Fruit fly (Drosophila melanogaster) whole organism, embryonic: ENCODE results near the gene RpL23A.
A peak's percentile ranks its signal among the peaks of the same experiment; 100 is the strongest.

Source experiments
- Atf3 ChIP-seq: fragments of 200-800 bp; sonication (Bioruptor generic); optimal IDR thresholded peaks from 3 replicates; lab custom pipeline; 2016; ENCODE audit warnings: missing biosample characterization, missing genetic modification characterization
- BEAF-32 ChIP-seq: fragments of 200-800 bp; sonication (Bioruptor generic); optimal IDR thresholded peaks from 3 replicates; lab custom pipeline; 2017; ENCODE audit warnings: missing biosample characterization, missing genetic modification characterization, mild to moderate bottlenecking, moderate library complexity, missing genetic modification reagents
- CG1024 ChIP-seq: fragments of 200-800 bp; sonication (Bioruptor generic); IDR thresholded peaks from 2 replicates; pipeline ENCODE4 v1.3.6; 2022; ENCODE audit warnings: missing biosample characterization, missing genetic modification characterization
- CG11398 ChIP-seq: fragments of 200-800 bp; sonication (Bioruptor generic); optimal IDR thresholded peaks from 2 replicates; lab custom pipeline; 2016; ENCODE audit warnings: missing biosample characterization, missing genetic modification characterization
- CG11696 ChIP-seq: fragments of 200-800 bp; sonication (Bioruptor generic); IDR thresholded peaks from 2 replicates; pipeline ENCODE4 v1.3.6; 2022; ENCODE audit warnings: missing biosample characterization, missing genetic modification characterization
- CG12104 ChIP-seq: fragments of 200-800 bp; sonication (Bioruptor generic); optimal IDR thresholded peaks from 3 replicates; lab custom pipeline; 2016; ENCODE audit warnings: missing biosample characterization, missing genetic modification characterization
- CG1233 ChIP-seq: fragments of 200-800 bp; sonication (Bioruptor generic); optimal IDR thresholded peaks from 4 replicates; lab custom pipeline; 2018; ENCODE audit warnings: missing biosample characterization, mild to moderate bottlenecking, missing genetic modification characterization
- CG14441 ChIP-seq: fragments of 200-800 bp; sonication (Bioruptor generic); IDR thresholded peaks from 2 replicates; pipeline ENCODE4 v1.3.6; 2022; ENCODE audit warnings: missing biosample characterization, missing genetic modification characterization
- CG14860 ChIP-seq: fragments of 200-800 bp; sonication (Bioruptor generic); IDR thresholded peaks from 3 replicates; pipeline ENCODE4 v1.3.6; 2022; ENCODE audit warnings: missing biosample characterization, missing genetic modification characterization; ENCODE audit not compliant: partially characterized antibody
- CG1602 ChIP-seq: fragments of 200-800 bp; sonication (Bioruptor generic); optimal IDR thresholded peaks from 3 replicates; lab custom pipeline; 2016; ENCODE audit warnings: missing biosample characterization, missing genetic modification characterization
- CG17186 ChIP-seq: fragments of 200-800 bp; sonication (Bioruptor generic); optimal IDR thresholded peaks from 3 replicates; lab custom pipeline; 2017; ENCODE audit warnings: missing biosample characterization, missing genetic modification reagents, missing genetic modification characterization
- CG17328 ChIP-seq: fragments of 200-800 bp; sonication (Bioruptor generic); IDR thresholded peaks from 2 replicates; pipeline ENCODE4 v1.3.6; 2022; ENCODE audit warnings: missing biosample characterization, missing genetic modification characterization
- CG32532 ChIP-seq: fragments of 200-800 bp; sonication (Bioruptor generic); IDR thresholded peaks from 2 replicates; pipeline ENCODE4 v1.3.6; 2022; ENCODE audit warnings: missing biosample characterization, missing genetic modification characterization
- CG34376 ChIP-seq: fragments of 200-800 bp; sonication (Bioruptor generic); optimal IDR thresholded peaks from 2 replicates; lab custom pipeline; 2018; ENCODE audit warnings: missing biosample characterization, mild to moderate bottlenecking, missing genetic modification characterization
- CG3838 ChIP-seq: fragments of 200-800 bp; sonication (Bioruptor generic); optimal IDR thresholded peaks from 3 replicates; lab custom pipeline; 2016; ENCODE audit warnings: missing biosample characterization, missing genetic modification characterization
- CG4404 ChIP-seq: fragments of 200-800 bp; sonication (Bioruptor generic); IDR thresholded peaks from 2 replicates; pipeline ENCODE4 v1.3.6; 2022; ENCODE audit warnings: missing biosample characterization, missing genetic modification characterization
- CG7963 ChIP-seq: fragments of 200-800 bp; sonication (Bioruptor generic); IDR thresholded peaks from 3 replicates; pipeline ENCODE4 v1.3.6; 2022; ENCODE audit warnings: missing biosample characterization, missing genetic modification characterization; ENCODE audit not compliant: partially characterized antibody
- CG8765 ChIP-seq: fragments of 200-800 bp; sonication (Bioruptor generic); IDR thresholded peaks from 2 replicates; pipeline ENCODE4 v1.3.6; 2022; ENCODE audit warnings: missing biosample characterization, missing genetic modification characterization
- CkIIα-i1 ChIP-seq: fragments of 200-800 bp; sonication (Bioruptor generic); IDR thresholded peaks from 2 replicates; pipeline ENCODE4 v1.3.6; 2022; ENCODE audit warnings: missing biosample characterization, missing genetic modification characterization
- Doc2 ChIP-seq: fragments of 200-800 bp; sonication (Bioruptor generic); IDR thresholded peaks from 2 replicates; pipeline ENCODE4 v1.3.6; 2022; ENCODE audit warnings: missing biosample characterization, missing genetic modification characterization
- Drgx ChIP-seq: fragments of 200-800 bp; sonication (Bioruptor generic); IDR thresholded peaks from 2 replicates; pipeline ENCODE4 v1.3.6; 2022; ENCODE audit warnings: missing biosample characterization, missing genetic modification characterization
- Ets65A ChIP-seq: fragments of 200-800 bp; sonication (Bioruptor generic); peaks from one replicate; lab custom pipeline; 2016; ENCODE audit warnings: missing biosample characterization, missing genetic modification characterization
- Gug ChIP-seq: fragments of 200-800 bp; sonication (Bioruptor generic); IDR thresholded peaks from 4 replicates; pipeline ENCODE4 v1.3.6; 2022; ENCODE audit warnings: missing biosample characterization, missing genetic modification characterization
- HLH3B ChIP-seq: fragments of 200-800 bp; sonication (Bioruptor generic); IDR thresholded peaks from 2 replicates; pipeline ENCODE4 v1.3.6; 2022; ENCODE audit warnings: missing biosample characterization, missing genetic modification characterization
- Hr3 ChIP-seq: fragments of 200-800 bp; sonication (Bioruptor generic); optimal IDR thresholded peaks from 3 replicates; lab custom pipeline; 2016; ENCODE audit warnings: missing biosample characterization, missing genetic modification characterization
- Lhr ChIP-seq: fragments of 200-800 bp; sonication (Bioruptor generic); optimal IDR thresholded peaks from 3 replicates; lab custom pipeline; 2017; ENCODE audit warnings: mild to moderate bottlenecking, missing biosample characterization, missing genetic modification reagents, missing genetic modification characterization
- Oli ChIP-seq: fragments of 200-800 bp; sonication (Bioruptor generic); optimal IDR thresholded peaks from 2 replicates; lab custom pipeline; 2018; ENCODE audit warnings: missing biosample characterization, mild to moderate bottlenecking, missing genetic modification characterization, moderate library complexity
- Rx ChIP-seq: fragments of 200-800 bp; sonication (Bioruptor generic); IDR thresholded peaks from 2 replicates; pipeline ENCODE4 v1.3.6; 2022; ENCODE audit warnings: missing biosample characterization, missing genetic modification characterization
- Trl ChIP-seq, 3 experiments: fragments of >200 bp in 2 of 3; fragments of 200-800 bp in 1 of 3; sonication (Bioruptor generic) in 1 of 3; optimal IDR thresholded peaks; 2 replicates in 1 of 3; 3 replicates in 2 of 3; lab custom pipeline; 2016 to 2017; ENCODE audit warnings: missing biosample characterization in 1 of 3, missing genetic modification characterization in 1 of 3
- Xrp1 ChIP-seq: fragments of 200-800 bp; sonication (Bioruptor generic); IDR thresholded peaks from 2 replicates; pipeline ENCODE4 v1.3.6; 2022; ENCODE audit warnings: missing biosample characterization, missing genetic modification characterization
- ash1 ChIP-seq: fragments of 200-800 bp; sonication (Bioruptor generic); optimal IDR thresholded peaks from 2 replicates; lab custom pipeline; 2018; ENCODE audit warnings: missing biosample characterization, mild to moderate bottlenecking, missing genetic modification characterization
- bsh ChIP-seq, 2 experiments: fragments of 200-800 bp; sonication (Bioruptor generic); optimal IDR thresholded peaks; 2 replicates each; lab custom pipeline; 2017 to 2018; ENCODE audit warnings: mild to moderate bottlenecking in 2 of 2, missing biosample characterization in 2 of 2, missing genetic modification characterization in 2 of 2, moderate library complexity in 1 of 2
- chif ChIP-seq, 2 experiments: fragments of 200-800 bp; sonication (Bioruptor generic); optimal IDR thresholded peaks; 3 replicates each; lab custom pipeline; 2016; ENCODE audit warnings: missing biosample characterization in 2 of 2, missing genetic modification characterization in 2 of 2
- ci ChIP-seq: fragments of 200-800 bp; sonication (Bioruptor generic); IDR thresholded peaks from 3 replicates; pipeline ENCODE4 v1.3.6; 2022; ENCODE audit warnings: missing biosample characterization, missing genetic modification characterization
- dimm ChIP-seq: fragments of 200-800 bp; sonication (Bioruptor generic); IDR thresholded peaks from 2 replicates; pipeline ENCODE4 v1.3.6; 2022; ENCODE audit warnings: missing biosample characterization, missing genetic modification characterization
- eyg ChIP-seq: fragments of 200-800 bp; sonication (Bioruptor generic); optimal IDR thresholded peaks from 3 replicates; lab custom pipeline; 2016; ENCODE audit warnings: missing biosample characterization, missing genetic modification characterization
- fd64A ChIP-seq: fragments of 200-800 bp; sonication (Bioruptor generic); optimal IDR thresholded peaks from 3 replicates; lab custom pipeline; 2018; ENCODE audit warnings: missing biosample characterization, mild to moderate bottlenecking, missing genetic modification characterization
- gcm2 ChIP-seq: fragments of 200-800 bp; sonication (Bioruptor generic); optimal IDR thresholded peaks from 2 replicates; lab custom pipeline; 2016; ENCODE audit warnings: missing biosample characterization, missing genetic modification characterization
- knrl ChIP-seq: fragments of 200-800 bp; sonication (Bioruptor generic); IDR thresholded peaks from 3 replicates; pipeline ENCODE4 v1.3.6; 2022; ENCODE audit warnings: missing biosample characterization, missing genetic modification characterization; ENCODE audit not compliant: partially characterized antibody
- lbe ChIP-seq: fragments of 200-800 bp; sonication (Bioruptor generic); optimal IDR thresholded peaks from 2 replicates; lab custom pipeline; 2016; ENCODE audit warnings: missing biosample characterization, mild to moderate bottlenecking, missing genetic modification characterization
- lmd ChIP-seq: fragments of 200-800 bp; sonication (Bioruptor generic); IDR thresholded peaks from 2 replicates; pipeline ENCODE4 v1.3.6; 2022; ENCODE audit warnings: missing biosample characterization, missing genetic modification characterization
- lov ChIP-seq, 2 experiments: fragments of 200-800 bp in 1 of 2; fragments of >200 bp in 1 of 2; sonication (Bioruptor generic) in 1 of 2; IDR thresholded peaks in 1 of 2; optimal IDR thresholded peaks in 1 of 2; 2 replicates in 1 of 2; 3 replicates in 1 of 2; pipeline versions ENCODE4 v1.3.6 to Lab custom; 2017 to 2022; ENCODE audit warnings: missing biosample characterization in 1 of 2, missing genetic modification characterization in 1 of 2
- pan ChIP-seq, 4 experiments: fragments of >200 bp in 3 of 4; fragments of 200-800 bp in 1 of 4; sonication (Bioruptor generic) in 1 of 4; optimal IDR thresholded peaks in 3 of 4; IDR thresholded peaks in 1 of 4; 2 replicates each; pipeline versions ENCODE4 v1.3.6 to Lab custom; 2017 to 2022; ENCODE audit warnings: missing biosample characterization in 2 of 4, missing genetic modification characterization in 2 of 4, mixed read lengths in 1 of 4
- peb ChIP-seq: fragments of 200-800 bp; sonication (Bioruptor generic); IDR thresholded peaks from 2 replicates; pipeline ENCODE4 v1.3.6; 2022; ENCODE audit warnings: missing biosample characterization, missing genetic modification characterization
- pros ChIP-seq: fragments of 200-800 bp; sonication (Bioruptor generic); optimal IDR thresholded peaks from 3 replicates; lab custom pipeline; 2019; ENCODE audit warnings: missing biosample characterization, mild to moderate bottlenecking, missing genetic modification characterization, moderate library complexity
- sens ChIP-seq: fragments of 200-800 bp; sonication (Bioruptor generic); peaks from one replicate; lab custom pipeline; 2016; ENCODE audit warnings: missing biosample characterization, missing genetic modification characterization
- trem ChIP-seq: fragments of 200-800 bp; optimal IDR thresholded peaks from 3 replicates; lab custom pipeline; 2019; ENCODE audit warnings: missing biosample characterization, mild to moderate bottlenecking, missing genetic modification characterization, moderate library complexity
- zfh1 ChIP-seq: fragments of 200-800 bp; sonication (Bioruptor generic); IDR thresholded peaks from 3 replicates; pipeline ENCODE4 v1.3.6; 2022; ENCODE audit warnings: missing biosample characterization, missing genetic modification characterization

RpL23A gene

DNA sequence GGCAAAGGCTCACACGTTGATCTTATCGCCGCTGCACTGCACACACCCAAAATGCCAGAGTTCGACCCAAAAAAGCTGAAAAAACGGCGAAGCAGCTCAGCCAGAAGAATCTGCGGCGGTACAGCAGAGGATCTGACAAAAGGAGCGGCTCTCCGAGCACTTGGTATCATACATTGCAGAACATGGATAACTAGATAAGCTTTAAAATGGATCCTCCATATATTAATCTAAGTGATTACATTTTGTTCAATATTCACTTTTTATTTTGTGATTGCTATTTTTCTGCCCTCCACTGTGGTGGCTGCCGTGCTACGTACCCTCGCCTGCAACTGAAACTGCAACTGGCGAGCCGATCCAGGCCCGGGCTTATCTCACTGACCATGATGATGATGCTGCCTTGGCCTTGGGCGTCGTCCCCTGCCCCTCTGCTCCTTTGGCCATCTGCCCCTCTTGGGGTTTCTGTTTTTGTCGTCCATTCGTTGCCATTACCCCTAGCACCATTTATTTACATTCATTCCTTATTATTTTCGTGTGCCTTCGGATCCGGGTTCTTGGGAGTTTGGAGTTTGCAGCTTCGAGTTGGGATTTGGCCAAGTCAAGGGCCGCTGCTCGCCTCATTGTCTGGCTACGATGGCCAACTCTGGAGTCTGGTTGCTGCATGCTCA lies 23.8 kb upstream of the RpL23A start:
- no peak for TF ChIP-seq chif (GFP tag; optimal IDR thresholded peaks at IDR 0.05; lab: Kevin White, UChicago)
- peak; percentile 73 for TF ChIP-seq CG11696 (GFP tag; lab: Robert Waterston, UW)
- no peak for TF ChIP-seq gcm2 (GFP tag; lab: Kevin White, UChicago)
- no peak for TF ChIP-seq fd64A
- TF ChIP-seq Ets65A: peak; percentile 53
- TF ChIP-seq HLH3B: no peak
- peak; percentile 25 for TF ChIP-seq Oli (tag; lab: Kevin White, UChicago)
- TF ChIP-seq lbe (GFP tag; lab: Kevin White, UChicago): peak; percentile 29
- 0 out of 2 replicates have a peak, but pooled peaks have one; percentile 19 for TF ChIP-seq Rx (GFP tag; lab: Robert Waterston, UW)
- TF ChIP-seq CG1233 (GFP tag; lab: Kevin White, UChicago): no peak
- TF ChIP-seq pros (GFP tag; lab: Kevin White, UChicago): no peak
- TF ChIP-seq Trl (optimal IDR thresholded peaks at IDR 0.05; lab: Kevin White, UChicago): no peak
- no peak for TF ChIP-seq Trl (GFP tag; optimal IDR thresholded peaks at IDR 0.05; lab: Kevin White, UChicago)
- no peak for TF ChIP-seq knrl (GFP tag; lab: Robert Waterston, UW)
- TF ChIP-seq Hr3 (GFP tag; lab: Kevin White, UChicago): no peak
- TF ChIP-seq Xrp1 (GFP tag; lab: Robert Waterston, UW): peak; percentile 49
- TF ChIP-seq CG12104 (GFP tag; lab: Kevin White, UChicago): no peak
- no peak for TF ChIP-seq CG34376 (GFP tag; lab: Kevin White, UChicago)
- TF ChIP-seq peb (GFP tag; lab: Robert Waterston, UW): 0 out of 2 replicates have a peak, but pooled peaks have one; percentile 9
- TF ChIP-seq ash1: no peak
- TF ChIP-seq CG14441 (GFP tag; lab: Robert Waterston, UW): peak; percentile 35; the same call in 1 of the 2 replicates
- 0 out of 2 replicates have a peak, but pooled peaks have one; percentile 35 for TF ChIP-seq CG4404 (GFP tag; lab: Robert Waterston, UW)
- TF ChIP-seq sens (GFP tag; lab: Kevin White, UChicago): peak; percentile 77
- TF ChIP-seq dimm: no peak
- TF ChIP-seq CG11398: no peak
- no peak for TF ChIP-seq CG17186 (GFP tag; lab: Kevin White, UChicago)
- TF ChIP-seq Drgx (GFP tag; lab: Robert Waterston, UW): peak; percentile 87
- TF ChIP-seq Atf3 (GFP tag; lab: Kevin White, UChicago): no peak
- no peak for TF ChIP-seq CG32532 (GFP tag; lab: Robert Waterston, UW)
- no peak for TF ChIP-seq CG3838
- no peak for TF ChIP-seq CG7963 (GFP tag; lab: Robert Waterston, UW)
- TF ChIP-seq ci (GFP tag; lab: Robert Waterston, UW): peak; percentile 58; the same call in 1 of the 3 replicates
- TF ChIP-seq CG1024 (GFP tag; lab: Robert Waterston, UW): no peak
- no peak for TF ChIP-seq Doc2 (GFP tag; lab: Robert Waterston, UW)
- 0 out of 4 replicates have a peak, but pooled peaks have one; percentile 11 for TF ChIP-seq Gug (GFP tag; lab: Robert Waterston, UW)
- TF ChIP-seq CG8765 (GFP tag; lab: Robert Waterston, UW): peak; percentile 25; the same call in 1 of the 2 replicates
- peak in 1 of 2 experiments; percentile 80 for TF ChIP-seq bsh (GFP tag; optimal IDR thresholded peaks at IDR 0.05; lab: Kevin White, UChicago)
- peak; percentile 49; the same call in 2 of the 3 replicates for TF ChIP-seq zfh1 (GFP tag; lab: Robert Waterston, UW)
- TF ChIP-seq CG1602 (GFP tag; lab: Kevin White, UChicago): no peak
- peak; percentile 45 for TF ChIP-seq CG17328
- no peak for TF ChIP-seq Lhr (GFP tag; lab: Kevin White, UChicago)
- no peak for TF ChIP-seq CG14860 (GFP tag; lab: Robert Waterston, UW)
- TF ChIP-seq eyg (GFP tag; lab: Kevin White, UChicago): no peak
- TF ChIP-seq BEAF-32 (GFP tag; lab: Kevin White, UChicago): no peak
- TF ChIP-seq trem (tag; lab: Kevin White, UChicago): no peak
- no peak for TF ChIP-seq pan (optimal IDR thresholded peaks at IDR 0.05; lab: Kevin White, UChicago)
- TF ChIP-seq pan (GFP tag; optimal IDR thresholded peaks at IDR 0.05 in 1 of 2, IDR thresholded peaks at IDR 0.05 in 1 of 2): peak in 1 of 2 experiments; percentile 40
- peak; percentile 39; the same call in 1 of the 2 replicates for TF ChIP-seq lmd (GFP tag; lab: Robert Waterston, UW)
- no peak for TF ChIP-seq lov (optimal IDR thresholded peaks at IDR 0.05; lab: Kevin White, UChicago)
- 0 out of 3 replicates have a peak, but pooled peaks have one; percentile 13 for TF ChIP-seq lov (GFP tag; IDR thresholded peaks at IDR 0.05; lab: Robert Waterston, UW)
- TF ChIP-seq CkIIα-i1: no peak
